Fruit fly (Drosophila melanogaster): ENCODE measurements around the gene mRpL9.

- TF ChIP-seq CG8478 (optimal IDR thresholded peaks at IDR 0.05) (no peak), CTCF (optimal IDR thresholded peaks at IDR 0.05) (no peak)
Observed at dm6 chr3R:15346018-15346383, 15.5 kb downstream of the mRpL9 start, which contains the start of the genes Surf4 and CG31301.
